Worm (Caenorhabditis elegans) whole organism, midembryonic: Measurements from ENCODE around the gene tbc-14.

ENCODE experiments used
- T22C8.4 ChIP-seq: fragments of 200-800 bp; sonication (Bioruptor generic); IDR thresholded peaks from 2 replicates; pipeline ENCODE4 v1.3.6; 2022; ENCODE audit warnings: missing genetic modification characterization, missing compliant biosample characterization
- cog-1 ChIP-seq: sonication (generic microtip); optimal IDR thresholded peaks from 2 replicates; lab custom pipeline; 2016; ENCODE audit warnings: missing genetic modification characterization, missing compliant biosample characterization
- flt-1 ChIP-seq: fragments of 200-800 bp; sonication (Bioruptor generic); IDR thresholded peaks from 2 replicates; pipeline ENCODE4 v1.3.6; 2022; ENCODE audit warnings: missing genetic modification characterization, missing compliant biosample characterization
- ref-1 ChIP-seq: fragments of 200-800 bp; sonication (Bioruptor generic); conservative IDR thresholded peaks from 2 replicates; pipeline ENCODE4 v1.3.6; 2022; ENCODE audit warnings: missing genetic modification reagents, missing genetic modification characterization, missing compliant biosample characterization
- tab-1 ChIP-seq: fragments of 200-800 bp; sonication (Bioruptor generic); IDR thresholded peaks from 2 replicates; pipeline ENCODE4 v1.3.6; 2022; ENCODE audit warnings: missing genetic modification characterization, missing compliant biosample characterization
- ztf-23 ChIP-seq: fragments of 200-800 bp; sonication (Bioruptor generic); IDR thresholded peaks from 2 replicates; pipeline ENCODE4 v1.3.6; 2022; ENCODE audit warnings: missing genetic modification reagents, missing genetic modification characterization, missing compliant biosample characterization
- ztf-29 ChIP-seq: fragments of 200-800 bp; sonication (Bioruptor generic); IDR thresholded peaks from 2 replicates; pipeline ENCODE4 v1.3.6; 2022; ENCODE audit warnings: missing genetic modification reagents, missing genetic modification characterization, missing compliant biosample characterization

ce11 chrII:13401549-13401948, 45.8 kb downstream of the tbc-14 start:
- TF ChIP-seq flt-1 (GFP tag; lab: Robert Waterston, UW), result no peak
- TF ChIP-seq ztf-29 (GFP tag; lab: Robert Waterston, UW), result no peak
- TF ChIP-seq cog-1 (tag; lab: Kevin White, UChicago), result no peak
- TF ChIP-seq tab-1, result no peak
- no peak for TF ChIP-seq T22C8.4 (GFP tag; lab: Robert Waterston, UW)
- TF ChIP-seq ref-1, result no peak
- TF ChIP-seq ztf-23 (GFP tag; lab: Robert Waterston, UW), result no peak
